Worm (Caenorhabditis elegans): ENCODE results near the gene B0035.21.

DNA sequence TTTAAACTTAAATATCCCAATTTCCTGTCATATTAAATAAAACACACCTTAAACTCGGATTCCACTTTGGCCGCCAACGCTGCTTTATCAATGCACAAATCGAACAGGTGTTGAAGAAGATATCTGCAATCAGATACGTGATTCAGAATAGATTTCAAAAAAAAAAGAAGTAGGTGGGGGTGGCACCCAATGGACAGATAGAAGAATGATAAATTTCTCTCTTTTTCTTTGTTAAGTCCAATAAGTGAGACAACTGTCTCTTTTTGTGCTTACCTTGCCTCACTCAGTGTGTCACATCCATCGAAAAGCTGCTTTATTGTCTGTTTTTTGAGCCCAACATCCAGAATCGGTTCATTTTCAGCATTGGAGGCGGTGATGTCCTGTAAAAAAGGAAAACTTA lies 23.7 kb downstream of the B0035.21 start:
- TF ChIP-seq B0019.2 (GFP tag; conservative IDR thresholded peaks at IDR 0.05) (no peak), Y53F4B.3 (GFP tag; IDR thresholded peaks at IDR 0.05) (no peak), atf-7 (tag; optimal IDR thresholded peaks at IDR 0.05) (no peak), F57C9.4 (tag; optimal IDR thresholded peaks at IDR 0.05) (no peak), nfya-1 (tag; optimal IDR thresholded peaks at IDR 0.05; ENCODE audit: borderline replicate concordance, insufficient read depth) (no peak), F23B12.7 (tag; optimal IDR thresholded peaks at IDR 0.05; ENCODE audit: insufficient read depth) (no peak), C17E4.6 (GFP tag; IDR thresholded peaks at IDR 0.05) (no peak), him-1 (tag; optimal IDR thresholded peaks at IDR 0.05) (no peak), nhr-27 (tag; optimal IDR thresholded peaks at IDR 0.05) (no peak), egrh-3 (GFP tag; IDR thresholded peaks at IDR 0.05) (no peak), sea-2 (GFP tag; IDR thresholded peaks at IDR 0.05) (no peak), egl-18 (GFP tag; IDR thresholded peaks at IDR 0.05) (no peak), ama-1 (optimal IDR thresholded peaks at IDR 0.05) (no peak), ama-1 (GFP tag; optimal IDR thresholded peaks at IDR 0.05) (no peak)

Data from whole organism, young adult.